Fruit fly (Drosophila melanogaster): Measurements from ENCODE around the gene CG46059.
A peak's percentile ranks its signal among the peaks of the same experiment; 100 is the strongest.

CG46059 gene

DNA sequence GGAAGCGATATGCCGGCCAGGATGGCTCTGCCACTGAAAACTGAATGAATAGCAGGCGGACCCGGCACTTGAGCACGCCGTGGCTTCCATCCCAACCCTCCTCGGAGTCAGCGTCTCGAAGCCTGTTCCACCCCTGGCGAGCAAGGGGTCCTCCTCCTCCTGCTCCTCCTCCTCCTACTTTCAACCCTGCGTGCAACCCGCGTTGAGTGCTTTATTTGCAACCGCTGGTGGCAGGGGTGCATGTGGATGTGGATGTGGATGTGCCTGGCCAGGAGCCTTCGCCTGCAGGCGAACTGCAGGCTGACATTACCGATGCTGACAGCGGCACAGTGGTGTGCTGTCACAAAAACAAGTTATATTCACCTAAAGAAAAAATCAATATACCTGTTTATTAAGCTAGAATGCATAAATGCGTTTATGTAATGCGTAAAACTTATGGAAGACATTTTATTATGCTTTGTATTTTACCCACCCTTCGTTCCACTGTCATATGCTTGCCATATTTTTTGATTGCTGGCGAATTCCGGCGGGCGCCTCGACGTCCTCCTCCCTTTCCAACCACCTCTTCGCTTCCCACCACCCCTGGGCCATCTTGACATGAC lies 13.0 kb upstream of the CG46059 start (continued):
- TF ChIP-seq dl (GFP tag; optimal IDR thresholded peaks at IDR 0.05; ENCODE audit: insufficient read depth in 1 of 2, partially characterized antibody in 2 of 2) = no peak

dm6 chr2L:19193703-19194102 lies 10.1 kb upstream of the CG46059 start:
- TF ChIP-seq ey (GFP tag; optimal IDR thresholded peaks at IDR 0.05) (peak; percentile 53), CG9705 (GFP tag; optimal IDR thresholded peaks at IDR 0.05) (no peak), fru (GFP tag; optimal IDR thresholded peaks at IDR 0.05) (peak; percentile 51), br (GFP tag; optimal IDR thresholded peaks at IDR 0.05) (peak; percentile 19), h (GFP tag; optimal IDR thresholded peaks at IDR 0.05) (peak; percentile 56), OdsH (GFP tag; optimal IDR thresholded peaks at IDR 0.05) (peak; percentile 25), Abd-B (GFP tag; optimal IDR thresholded peaks at IDR 0.05) (no peak), rgr (GFP tag; optimal IDR thresholded peaks at IDR 0.05) (peak; percentile 56), tai (GFP tag; optimal IDR thresholded peaks at IDR 0.05) (no peak), woc (GFP tag; optimal IDR thresholded peaks at IDR 0.05) (peak; percentile 29), Dfd (GFP tag; optimal IDR thresholded peaks at IDR 0.05) (no peak), Sp1 (GFP tag; optimal IDR thresholded peaks at IDR 0.05) (peak; percentile 5), Jra (GFP tag; optimal IDR thresholded peaks at IDR 0.05) (no peak), foxo (GFP tag; optimal IDR thresholded peaks at IDR 0.05) (peak in 1 of 2 experiments; percentile 51), HLH106 (tag; optimal IDR thresholded peaks at IDR 0.05) (peak; percentile 29)

DNA sequence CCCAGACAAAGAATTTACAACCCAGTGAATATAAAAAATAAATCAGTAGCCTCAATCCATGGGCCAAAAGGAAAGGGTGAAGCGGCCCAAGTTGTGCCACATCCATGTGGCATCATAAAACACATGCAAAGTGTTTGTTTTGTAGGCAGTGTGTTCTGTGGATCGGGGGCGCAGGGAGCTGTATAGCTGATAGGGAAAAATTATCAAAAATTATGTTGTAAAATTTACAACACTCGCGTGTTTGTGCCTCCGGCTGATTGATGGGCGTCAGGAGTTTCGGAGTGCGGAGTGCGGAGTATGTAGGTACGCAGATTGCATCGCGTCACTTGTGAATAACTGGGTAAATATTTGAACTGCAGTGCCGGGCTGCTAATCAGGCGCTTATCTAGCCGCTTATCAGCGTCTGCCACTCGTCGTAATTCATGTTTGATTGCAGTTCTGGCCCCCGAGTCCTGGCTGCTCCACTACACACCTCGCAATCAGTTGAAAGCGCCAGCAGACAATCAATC lies 8.3 kb upstream of the CG46059 start:
- TF ChIP-seq OdsH (GFP tag; optimal IDR thresholded peaks at IDR 0.05) = no peak
- TF ChIP-seq rgr (GFP tag; optimal IDR thresholded peaks at IDR 0.05) = no peak
- TF ChIP-seq Hr83 (GFP tag; optimal IDR thresholded peaks at IDR 0.05; ENCODE audit: poor library complexity, severe bottlenecking) = no peak
- no peak for TF ChIP-seq lola (GFP tag; optimal IDR thresholded peaks at IDR 0.05)
- no peak for TF ChIP-seq Vsx2 (GFP tag; optimal IDR thresholded peaks at IDR 0.05; ENCODE audit: partially characterized antibody)
- TF ChIP-seq fru (GFP tag; optimal IDR thresholded peaks at IDR 0.05) = no peak
- no peak for TF ChIP-seq CrebA (GFP tag; optimal IDR thresholded peaks at IDR 0.05; ENCODE audit: borderline replicate concordance)
- no peak for TF ChIP-seq HLH106 (tag; optimal IDR thresholded peaks at IDR 0.05)
- no peak for TF ChIP-seq psq (GFP tag; optimal IDR thresholded peaks at IDR 0.05)

dm6 chr2L:19190195-19190594 lies 6.6 kb upstream of the CG46059 start, which contains the start of gene drl:
TSS of gene drl (plus strand) at chr2L:19190342.
- TF ChIP-seq brk (GFP tag; optimal IDR thresholded peaks at IDR 0.05) (no peak), rgr (GFP tag; optimal IDR thresholded peaks at IDR 0.05) (peak; percentile 24), Hr78 (GFP tag; optimal IDR thresholded peaks at IDR 0.05) (no peak), Vsx2 (GFP tag; optimal IDR thresholded peaks at IDR 0.05; ENCODE audit: partially characterized antibody) (no peak), dl (GFP tag; optimal IDR thresholded peaks at IDR 0.05; ENCODE audit: insufficient read depth in 1 of 2, partially characterized antibody in 2 of 2) (peak in 1 of 2 experiments; percentile 30), Myc (optimal IDR thresholded peaks at IDR 0.05) (no peak), usp (GFP tag; optimal IDR thresholded peaks at IDR 0.05) (no peak), Hr83 (GFP tag; optimal IDR thresholded peaks at IDR 0.05; ENCODE audit: poor library complexity, severe bottlenecking) (peak; percentile 30), Dif (GFP tag; optimal IDR thresholded peaks at IDR 0.05; ENCODE audit: partially characterized antibody) (peak; percentile 59)

- TF ChIP-seq h (GFP tag; optimal IDR thresholded peaks at IDR 0.05) = no peak
- TF ChIP-seq usp (GFP tag; optimal IDR thresholded peaks at IDR 0.05) = no peak
- no peak for TF ChIP-seq CrebA (GFP tag; optimal IDR thresholded peaks at IDR 0.05; ENCODE audit: borderline replicate concordance)
- no peak for TF ChIP-seq Dif (GFP tag; optimal IDR thresholded peaks at IDR 0.05; ENCODE audit: partially characterized antibody)
- no peak for TF ChIP-seq Rel (GFP tag; optimal IDR thresholded peaks at IDR 0.05)
- no peak for TF ChIP-seq Rel (tag; optimal IDR thresholded peaks at IDR 0.05)
- no peak for TF ChIP-seq br (GFP tag; optimal IDR thresholded peaks at IDR 0.05)
- no peak for TF ChIP-seq Hr78 (GFP tag; optimal IDR thresholded peaks at IDR 0.05)
- no peak for TF ChIP-seq Abd-B (GFP tag; optimal IDR thresholded peaks at IDR 0.05)
- TF ChIP-seq fru (GFP tag; optimal IDR thresholded peaks at IDR 0.05) = no peak
- TF ChIP-seq Jra (GFP tag; optimal IDR thresholded peaks at IDR 0.05) = no peak
- no peak for TF ChIP-seq OdsH (GFP tag; optimal IDR thresholded peaks at IDR 0.05)
- TF ChIP-seq dl (GFP tag; optimal IDR thresholded peaks at IDR 0.05; ENCODE audit: insufficient read depth in 1 of 2, partially characterized antibody in 2 of 2) = no peak
- TF ChIP-seq Sp1 (GFP tag; optimal IDR thresholded peaks at IDR 0.05) = no peak
- TF ChIP-seq N (GFP tag; optimal IDR thresholded peaks at IDR 0.05) = no peak
- no peak for TF ChIP-seq foxo (GFP tag; optimal IDR thresholded peaks at IDR 0.05)
- no peak for TF ChIP-seq Hnf4 (GFP tag; optimal IDR thresholded peaks at IDR 0.05)
- TF ChIP-seq CG32264 (GFP tag; optimal IDR thresholded peaks at IDR 0.05) = no peak
These were observed 2.2 kb upstream of the CG46059 start, which contains the start of the genes gammaTub37C and pigeon for dm6 chr2L:19185676-19186239. TSS of gene gammaTub37C (minus strand) at chr2L:19185726. TSS of gene pigeon (plus strand) at chr2L:19186043.

Measured in whole organism, wandering third instar larva.